Fruit fly (Drosophila melanogaster) whole organism: ENCODE measurements around the gene pinta.

Source experiments
- CG8478 ChIP-seq: fragments of >200 bp; optimal IDR thresholded peaks from 2 replicates; lab custom pipeline; 2018; ENCODE audit warnings: inconsistent platforms
- Dll ChIP-seq: fragments of >200 bp; optimal IDR thresholded peaks from 2 replicates; lab custom pipeline; 2017
- EcR ChIP-seq, 2 experiments: fragments of >200 bp; optimal IDR thresholded peaks; 2 replicates each; lab custom pipeline; 2017; ENCODE audit warnings: missing biosample characterization in 2 of 2, missing genetic modification characterization in 2 of 2, missing genetic modification reagents in 2 of 2
- pan ChIP-seq: fragments of >200 bp; optimal IDR thresholded peaks from 2 replicates; lab custom pipeline; 2017
- psq ChIP-seq: fragments of >200 bp; optimal IDR thresholded peaks from 2 replicates; lab custom pipeline; 2017

DNA sequence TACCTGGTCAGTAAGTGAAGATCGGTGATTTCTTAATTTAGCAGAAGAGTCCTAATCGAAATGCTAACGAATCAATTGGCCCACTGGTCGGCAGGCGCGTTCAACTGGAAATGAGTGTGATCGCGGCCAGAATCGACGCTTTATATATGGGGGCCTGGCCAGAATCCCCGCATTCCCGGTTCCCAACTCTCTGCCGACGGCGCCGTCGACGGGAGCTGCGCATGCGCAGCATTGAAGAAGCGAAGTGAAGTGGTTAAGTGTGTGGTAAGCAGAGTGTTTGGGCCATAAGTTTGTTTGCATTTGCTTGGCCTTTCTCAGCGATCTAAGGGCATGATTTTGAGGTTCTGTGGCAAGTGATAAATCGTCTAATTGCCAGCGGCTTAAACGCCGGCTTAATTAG lies 30.7 kb downstream of the pinta start, which contains the start of gene CG13857:
- TF ChIP-seq pan (no peak), psq (lab: Kevin White, UChicago) (no peak), CG8478 (no peak), Dll (lab: Kevin White, UChicago) (no peak), EcR (GFP tag; optimal IDR thresholded peaks at IDR 0.05; lab: Kevin White, UChicago) (no peak)
